Fruit fly (Drosophila melanogaster): ENCODE measurements around the gene Papst2.

- TF ChIP-seq insv (optimal IDR thresholded peaks at IDR 0.05) (no peak), ttk (optimal IDR thresholded peaks at IDR 0.05) (no peak), Myc (optimal IDR thresholded peaks at IDR 0.05) (no peak), psq (optimal IDR thresholded peaks at IDR 0.05) (no peak), h (optimal IDR thresholded peaks at IDR 0.05) (no peak)
Observed at dm6 chr3L:17050661-17051452, 8.3 kb downstream of the Papst2 start.
